Worm (Caenorhabditis elegans) whole organism, young adult: Measurements from ENCODE around the gene slc-17.3.

Source experiments
- B0019.2 ChIP-seq: fragments of 200-800 bp; sonication (Bioruptor generic); conservative IDR thresholded peaks from 2 replicates; pipeline ENCODE4 v1.3.6; 2022; ENCODE audit warnings: missing genetic modification reagents, missing genetic modification characterization, missing compliant biosample characterization
- F23B12.7 ChIP-seq: sonication (generic microtip); optimal IDR thresholded peaks from 2 replicates; lab custom pipeline; 2017; ENCODE audit warnings: missing genetic modification characterization, mild to moderate bottlenecking, missing compliant biosample characterization, antibody characterized with exemption, moderate library complexity; ENCODE audit not compliant: insufficient read depth
- F49E8.2 ChIP-seq: sonication (generic microtip); optimal IDR thresholded peaks from 3 replicates; lab custom pipeline; 2017; ENCODE audit warnings: missing genetic modification characterization, mild to moderate bottlenecking, missing compliant biosample characterization, antibody characterized with exemption, moderate library complexity; ENCODE audit not compliant: insufficient read depth
- F57A8.1 ChIP-seq: fragments of 200-800 bp; sonication (Bioruptor generic); optimal IDR thresholded peaks from 2 replicates; lab custom pipeline; 2018; ENCODE audit warnings: mild to moderate bottlenecking, missing genetic modification characterization, moderate library complexity, missing compliant biosample characterization
- F57C9.4 ChIP-seq: sonication (generic microtip); optimal IDR thresholded peaks from 2 replicates; lab custom pipeline; 2017; ENCODE audit warnings: mild to moderate bottlenecking, missing genetic modification characterization, missing compliant biosample characterization
- T07F8.4 ChIP-seq: sonication (generic microtip); optimal IDR thresholded peaks from 2 replicates; lab custom pipeline; 2016; ENCODE audit warnings: mild to moderate bottlenecking, missing genetic modification characterization, moderate library complexity, missing compliant biosample characterization
- T26A5.8 ChIP-seq: sonication (generic microtip); optimal IDR thresholded peaks from 2 replicates; lab custom pipeline; 2016; ENCODE audit warnings: missing genetic modification characterization, missing compliant biosample characterization
- Y67H2A.10 ChIP-seq: fragments of 200-800 bp; sonication (Bioruptor generic); conservative IDR thresholded peaks from 2 replicates; pipeline ENCODE4 v1.3.6; 2022; ENCODE audit warnings: missing genetic modification reagents, missing genetic modification characterization, missing compliant biosample characterization
- ZK185.1 ChIP-seq: sonication (generic microtip); optimal IDR thresholded peaks from 2 replicates; lab custom pipeline; 2016; ENCODE audit warnings: mild to moderate bottlenecking, missing genetic modification characterization, missing compliant biosample characterization; ENCODE audit not compliant: poor library complexity, severe bottlenecking
- akir-1 ChIP-seq: fragments of 200-800 bp; sonication (Bioruptor generic); optimal IDR thresholded peaks from 2 replicates; lab custom pipeline; 2018; ENCODE audit warnings: mild to moderate bottlenecking, missing genetic modification characterization, moderate library complexity, missing compliant biosample characterization
- aptf-2 ChIP-seq: fragments of 200-800 bp; sonication (Bioruptor generic); conservative IDR thresholded peaks from 2 replicates; pipeline ENCODE4 v1.3.6; 2022; ENCODE audit warnings: missing genetic modification reagents, missing genetic modification characterization, missing compliant biosample characterization
- aptf-3 ChIP-seq: fragments of 200-800 bp; sonication (Bioruptor generic); IDR thresholded peaks from 2 replicates; pipeline ENCODE4 v1.3.6; 2022; ENCODE audit warnings: missing genetic modification characterization, missing compliant biosample characterization
- atf-7 ChIP-seq: sonication (generic microtip); optimal IDR thresholded peaks from 2 replicates; lab custom pipeline; 2017; ENCODE audit warnings: mild to moderate bottlenecking, missing genetic modification characterization, missing compliant biosample characterization
- attf-5 ChIP-seq: fragments of 200-800 bp; sonication (Bioruptor generic); optimal IDR thresholded peaks from 2 replicates; lab custom pipeline; 2018; ENCODE audit warnings: mild to moderate bottlenecking, missing genetic modification characterization, missing compliant biosample characterization
- bed-1 ChIP-seq: fragments of 200-800 bp; sonication (Bioruptor generic); IDR thresholded peaks from 2 replicates; pipeline ENCODE4 v1.3.6; 2022; ENCODE audit warnings: missing genetic modification reagents, missing genetic modification characterization, missing compliant biosample characterization
- cebp-2 ChIP-seq: fragments of 200-800 bp; sonication (Bioruptor generic); IDR thresholded peaks from 2 replicates; pipeline ENCODE4 v1.3.6; 2022; ENCODE audit warnings: missing genetic modification characterization, missing compliant biosample characterization
- ceh-100 ChIP-seq: fragments of 200-800 bp; sonication (Bioruptor generic); IDR thresholded peaks from 2 replicates; pipeline ENCODE4 v1.3.6; 2022; ENCODE audit warnings: missing genetic modification reagents, missing genetic modification characterization, missing compliant biosample characterization
- ceh-27 ChIP-seq: fragments of 200-800 bp; sonication (Bioruptor generic); optimal IDR thresholded peaks from 2 replicates; lab custom pipeline; 2018; ENCODE audit warnings: mild to moderate bottlenecking, missing genetic modification characterization, moderate library complexity, missing compliant biosample characterization
- ceh-58 ChIP-seq: fragments of 200-800 bp; sonication (Bioruptor generic); IDR thresholded peaks from 2 replicates; pipeline ENCODE4 v1.3.6; 2022; ENCODE audit warnings: missing genetic modification characterization, missing compliant biosample characterization
- ceh-79 ChIP-seq: sonication (generic microtip); optimal IDR thresholded peaks from 2 replicates; lab custom pipeline; 2017; ENCODE audit warnings: mild to moderate bottlenecking, missing genetic modification characterization, missing compliant biosample characterization
- die-1 ChIP-seq: sonication (generic microtip); optimal IDR thresholded peaks from 2 replicates; lab custom pipeline; 2016; ENCODE audit warnings: missing genotype, mild to moderate bottlenecking, missing genetic modification characterization, missing compliant biosample characterization
- dox-1 ChIP-seq: fragments of 200-800 bp; sonication (Bioruptor generic); IDR thresholded peaks from 2 replicates; pipeline ENCODE4 v1.3.6; 2022; ENCODE audit warnings: missing genetic modification reagents, missing genetic modification characterization, missing compliant biosample characterization
- egl-18 ChIP-seq: fragments of 200-800 bp; sonication (Bioruptor generic); IDR thresholded peaks from 2 replicates; pipeline ENCODE4 v1.3.6; 2022; ENCODE audit warnings: missing genetic modification reagents, missing genetic modification characterization, missing compliant biosample characterization
- gei-17 ChIP-seq: fragments of 200-800 bp; sonication (Bioruptor generic); optimal IDR thresholded peaks from 2 replicates; lab custom pipeline; 2018; ENCODE audit warnings: mild to moderate bottlenecking, missing genetic modification characterization, missing compliant biosample characterization
- hmg-1.2 ChIP-seq: fragments of 200-800 bp; sonication (Bioruptor generic); IDR thresholded peaks from 2 replicates; pipeline ENCODE4 v1.3.6; 2022; ENCODE audit warnings: missing genetic modification reagents, missing genetic modification characterization, missing compliant biosample characterization
- hmg-20 ChIP-seq: fragments of 200-800 bp; sonication (Bioruptor generic); IDR thresholded peaks from 2 replicates; pipeline ENCODE4 v1.3.6; 2022; ENCODE audit warnings: missing genetic modification reagents, missing genetic modification characterization, missing compliant biosample characterization
- hrde-1 ChIP-seq: sonication (generic microtip); optimal IDR thresholded peaks from 2 replicates; lab custom pipeline; 2016; ENCODE audit warnings: missing genetic modification characterization, mild to moderate bottlenecking, missing compliant biosample characterization, moderate library complexity, missing genotype, missing genetic modification reagents, borderline replicate concordance
- lin-35 ChIP-seq, 3 experiments: fragments of 150-350 bp in 2 of 3; sonication (generic microtip) in 1 of 3; optimal IDR thresholded peaks; 2 replicates each; lab custom pipeline; 2014 to 2018; ENCODE audit warnings: missing biosample characterization in 3 of 3, missing genetic modification characterization in 3 of 3, missing genetic modification reagents in 3 of 3
- lin-54 ChIP-seq: fragments of 200-800 bp; sonication (Bioruptor generic); optimal IDR thresholded peaks from 2 replicates; lab custom pipeline; 2018; ENCODE audit warnings: mild to moderate bottlenecking, missing genetic modification characterization, missing compliant biosample characterization
- lsy-27 ChIP-seq: sonication (generic microtip); optimal IDR thresholded peaks from 2 replicates; lab custom pipeline; 2017; ENCODE audit warnings: missing genetic modification characterization, mild to moderate bottlenecking, missing compliant biosample characterization, antibody characterized with exemption, missing genotype, borderline replicate concordance; ENCODE audit not compliant: insufficient read depth
- madf-10 ChIP-seq: sonication (generic microtip); optimal IDR thresholded peaks from 2 replicates; lab custom pipeline; 2016; ENCODE audit warnings: mild to moderate bottlenecking, missing genetic modification characterization, missing compliant biosample characterization
- madf-8 ChIP-seq: fragments of 200-800 bp; sonication (Bioruptor generic); conservative IDR thresholded peaks from 2 replicates; pipeline ENCODE4 v1.3.6; 2022; ENCODE audit warnings: missing genetic modification reagents, missing genetic modification characterization, missing compliant biosample characterization
- nfya-2 ChIP-seq: fragments of 200-800 bp; sonication (Bioruptor generic); IDR thresholded peaks from 2 replicates; pipeline ENCODE4 v1.3.6; 2022; ENCODE audit warnings: missing genetic modification reagents, missing genetic modification characterization, missing compliant biosample characterization
- nhr-179 ChIP-seq: sonication (generic microtip); optimal IDR thresholded peaks from 2 replicates; lab custom pipeline; 2016; ENCODE audit warnings: mild to moderate bottlenecking, missing genetic modification characterization, missing compliant biosample characterization
- nhr-27 ChIP-seq: fragments of 200-800 bp; sonication (Bioruptor generic); optimal IDR thresholded peaks from 2 replicates; lab custom pipeline; 2018; ENCODE audit warnings: mild to moderate bottlenecking, missing genetic modification characterization, moderate library complexity, missing compliant biosample characterization
- nhr-80 ChIP-seq: sonication (generic microtip); optimal IDR thresholded peaks from 2 replicates; lab custom pipeline; 2016; ENCODE audit warnings: missing genetic modification characterization, missing compliant biosample characterization
- repo-1 ChIP-seq: sonication (generic microtip); optimal IDR thresholded peaks from 2 replicates; lab custom pipeline; 2017; ENCODE audit warnings: mild to moderate bottlenecking, missing genetic modification characterization, missing compliant biosample characterization
- sdz-38 ChIP-seq: sonication (generic microtip); optimal IDR thresholded peaks from 2 replicates; lab custom pipeline; 2016; ENCODE audit warnings: missing genotype, missing genetic modification characterization, missing compliant biosample characterization
- sea-2 ChIP-seq: fragments of 200-800 bp; sonication (Bioruptor generic); IDR thresholded peaks from 2 replicates; pipeline ENCODE4 v1.3.6; 2022; ENCODE audit warnings: missing genetic modification characterization, missing compliant biosample characterization
- snpc-1.3 ChIP-seq: sonication (generic microtip); optimal IDR thresholded peaks from 2 replicates; lab custom pipeline; 2017; ENCODE audit warnings: missing genetic modification characterization, mild to moderate bottlenecking, missing compliant biosample characterization, antibody characterized with exemption, moderate library complexity, missing genotype, missing genetic modification reagents; ENCODE audit not compliant: insufficient read depth
- snpc-3.4 ChIP-seq: sonication (generic microtip); optimal IDR thresholded peaks from 2 replicates; lab custom pipeline; 2017; ENCODE audit warnings: missing genetic modification characterization, mild to moderate bottlenecking, missing compliant biosample characterization, antibody characterized with exemption, moderate library complexity, missing genotype, missing genetic modification reagents
- snpc-4 ChIP-seq, 5 experiments: fragments of 150-350 bp in 1 of 5; sonication (generic microtip) in 4 of 5; optimal IDR thresholded peaks; 2 replicates each; lab custom pipeline; 2014 to 2018; ENCODE audit warnings: missing genetic modification characterization in 5 of 5, missing biosample characterization in 3 of 5, antibody characterized with exemption in 2 of 5, mild to moderate bottlenecking in 2 of 5, missing compliant biosample characterization in 2 of 5, missing genotype in 2 of 5, moderate library complexity in 2 of 5, missing genetic modification reagents in 1 of 5
- somi-1 ChIP-seq: fragments of 200-800 bp; sonication (Bioruptor generic); optimal IDR thresholded peaks from 2 replicates; lab custom pipeline; 2018; ENCODE audit warnings: mild to moderate bottlenecking, missing genetic modification characterization, missing compliant biosample characterization
- unc-130 ChIP-seq: sonication (generic microtip); optimal IDR thresholded peaks from 2 replicates; lab custom pipeline; 2016; ENCODE audit warnings: missing genetic modification reagents, missing genetic modification characterization, missing compliant biosample characterization
- unc-62 ChIP-seq: fragments of 150-350 bp; optimal IDR thresholded peaks from 2 replicates; lab custom pipeline; 2014; ENCODE audit warnings: missing biosample characterization, missing genetic modification reagents, missing genetic modification characterization
- ztf-22 ChIP-seq: fragments of 200-800 bp; sonication (Bioruptor generic); optimal IDR thresholded peaks from 2 replicates; lab custom pipeline; 2018; ENCODE audit warnings: mild to moderate bottlenecking, missing genetic modification characterization, moderate library complexity, missing compliant biosample characterization
- ztf-26 ChIP-seq: sonication (generic microtip); optimal IDR thresholded peaks from 2 replicates; lab custom pipeline; 2017; ENCODE audit warnings: missing genetic modification characterization, missing compliant biosample characterization
- ztf-6 ChIP-seq: fragments of 200-800 bp; sonication (Bioruptor generic); IDR thresholded peaks from 2 replicates; pipeline ENCODE4 v1.3.6; 2022; ENCODE audit warnings: missing genetic modification reagents, missing genetic modification characterization, missing compliant biosample characterization

The slc-17.3 gene

ce11 chrIII:7855468-7855867 is 9.6 kb downstream of the slc-17.3 start (continued):
- no peak for TF ChIP-seq ztf-26 (tag; lab: Kevin White, UChicago)
- peak; percentile 11; the same call in 1 of the 2 replicates for TF ChIP-seq madf-8 (GFP tag; lab: Robert Waterston, UW)
- peak; percentile 48; the same call in 1 of the 2 replicates for TF ChIP-seq dox-1
- TF ChIP-seq unc-130 (GFP tag; lab: Kevin White, UChicago), result no peak
- TF ChIP-seq ztf-22 (GFP tag; lab: Kevin White, UChicago), result no peak
- TF ChIP-seq hmg-20 (GFP tag; lab: Robert Waterston, UW), result no peak
- TF ChIP-seq snpc-3.4 (tag; lab: Kevin White, UChicago), result peak; percentile 79
- no peak for TF ChIP-seq F23B12.7 (tag; lab: Kevin White, UChicago)
- TF ChIP-seq T26A5.8 (tag; lab: Kevin White, UChicago), result no peak
- TF ChIP-seq hrde-1 (tag; lab: Kevin White, UChicago), result peak; percentile 76
- TF ChIP-seq aptf-3 (GFP tag; lab: Robert Waterston, UW), result no peak
- peak in 1 of 3 experiments; percentile 22 for TF ChIP-seq lin-35 (GFP tag; optimal IDR thresholded peaks at IDR 0.05; lab: Kevin White, UChicago)
- no peak for TF ChIP-seq F57C9.4 (tag; lab: Kevin White, UChicago)
- TF ChIP-seq ztf-6 (GFP tag; lab: Robert Waterston, UW), result no peak
- no peak for TF ChIP-seq nfya-2 (GFP tag; lab: Robert Waterston, UW)
- TF ChIP-seq madf-10 (tag; lab: Kevin White, UChicago), result no peak
- TF ChIP-seq egl-18 (GFP tag; lab: Robert Waterston, UW), result no peak
- peak; percentile 57 for TF ChIP-seq ceh-100 (GFP tag; lab: Robert Waterston, UW)
- TF ChIP-seq cebp-2 (GFP tag; lab: Robert Waterston, UW), result no peak
- TF ChIP-seq snpc-4 (GFP tag; optimal IDR thresholded peaks at IDR 0.05; lab: Kevin White, UChicago), result peak; percentile 20
- peak in 1 of 4 experiments; percentile 53 for TF ChIP-seq snpc-4 (tag; optimal IDR thresholded peaks at IDR 0.05; lab: Kevin White, UChicago)
- peak; percentile 82 for TF ChIP-seq F49E8.2
- no peak for TF ChIP-seq nhr-27
- TF ChIP-seq aptf-2 (GFP tag; lab: Robert Waterston, UW), result no peak
- TF ChIP-seq ceh-79 (tag; lab: Kevin White, UChicago), result no peak
- TF ChIP-seq B0019.2 (GFP tag; lab: Robert Waterston, UW), result no peak
- TF ChIP-seq unc-62 (GFP tag; lab: Kevin White, UChicago), result no peak
- no peak for TF ChIP-seq ceh-27 (GFP tag; lab: Kevin White, UChicago)
- peak; percentile 68 for TF ChIP-seq lin-54 (GFP tag; lab: Kevin White, UChicago)
- no peak for TF ChIP-seq lsy-27 (tag; lab: Kevin White, UChicago)
- no peak for TF ChIP-seq attf-5 (GFP tag; lab: Kevin White, UChicago)
- no peak for TF ChIP-seq T07F8.4 (tag; lab: Kevin White, UChicago)
- no peak for TF ChIP-seq repo-1 (tag; lab: Kevin White, UChicago)
- peak; percentile 11 for TF ChIP-seq snpc-1.3 (tag; lab: Kevin White, UChicago)
- TF ChIP-seq Y67H2A.10 (GFP tag; lab: Robert Waterston, UW), result no peak
- peak; percentile 12 for TF ChIP-seq somi-1
- TF ChIP-seq akir-1 (GFP tag; lab: Kevin White, UChicago), result no peak
- TF ChIP-seq atf-7 (tag; lab: Kevin White, UChicago), result no peak
- no peak for TF ChIP-seq sea-2 (GFP tag; lab: Robert Waterston, UW)
- TF ChIP-seq gei-17 (GFP tag; lab: Kevin White, UChicago), result no peak
- TF ChIP-seq die-1 (tag; lab: Kevin White, UChicago), result no peak
- TF ChIP-seq bed-1 (GFP tag; lab: Robert Waterston, UW), result no peak
- peak; percentile 20; the same call in 1 of the 2 replicates for TF ChIP-seq hmg-1.2 (GFP tag; lab: Robert Waterston, UW)
- TF ChIP-seq sdz-38 (tag; lab: Kevin White, UChicago), result no peak
- TF ChIP-seq nhr-80, result no peak
- no peak for TF ChIP-seq F57A8.1
- TF ChIP-seq ceh-58 (GFP tag; lab: Robert Waterston, UW), result no peak
- no peak for TF ChIP-seq nhr-179 (tag; lab: Kevin White, UChicago)
- no peak for TF ChIP-seq ZK185.1
